Fruit fly (Drosophila melanogaster): ENCODE results near the gene JTBR.

JTBR gene

DNA sequence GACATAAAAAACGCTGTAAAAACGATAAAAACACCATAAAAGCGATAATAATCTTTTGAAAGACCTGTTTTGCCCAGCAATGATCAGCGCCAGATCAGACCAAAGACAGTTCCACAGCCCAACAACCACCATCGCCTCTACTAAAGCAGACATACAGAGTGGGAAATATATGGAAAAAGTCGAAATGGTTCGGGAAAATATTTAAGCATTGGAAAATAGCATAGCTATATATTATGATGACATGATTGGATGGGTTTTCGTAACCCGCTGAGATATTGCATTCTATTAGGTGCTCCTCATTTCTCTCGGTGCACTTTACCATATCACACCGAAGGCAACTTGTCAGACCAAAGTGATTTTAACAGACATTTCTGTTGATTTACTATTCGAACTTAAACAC lies 6.0 kb upstream of the JTBR start (continued):
- peak; percentile 78 for TF ChIP-seq gcm (GFP tag; optimal IDR thresholded peaks at IDR 0.05)
- peak; percentile 91 for TF ChIP-seq Gug (GFP tag; IDR thresholded peaks at IDR 0.05)
- peak; percentile 63 for TF ChIP-seq CG1529 (GFP tag; optimal IDR thresholded peaks at IDR 0.05)
- TF ChIP-seq insv (GFP tag; optimal IDR thresholded peaks at IDR 0.05) = no peak
- TF ChIP-seq Hey (tag; optimal IDR thresholded peaks at IDR 0.05) = no peak
- peak; percentile 80 for TF ChIP-seq CG18764 (GFP tag; optimal IDR thresholded peaks at IDR 0.05)
- TF ChIP-seq kni (GFP tag; optimal IDR thresholded peaks at IDR 0.05) = no peak
- peak; percentile 86 for TF ChIP-seq nmo (GFP tag; optimal IDR thresholded peaks at IDR 0.05)
- TF ChIP-seq bowl (GFP tag; IDR thresholded peaks at IDR 0.05) = peak; percentile 78
- peak; percentile 94 for TF ChIP-seq sob (GFP tag; IDR thresholded peaks at IDR 0.05)
- peak; percentile 65 for TF ChIP-seq Jarid2 (GFP tag; optimal IDR thresholded peaks at IDR 0.05)
- no peak for TF ChIP-seq Lpt (GFP tag; optimal IDR thresholded peaks at IDR 0.05)
- TF ChIP-seq CG7963 (GFP tag; IDR thresholded peaks at IDR 0.05; ENCODE audit: partially characterized antibody) = no peak
- TF ChIP-seq sd (tag; optimal IDR thresholded peaks at IDR 0.05) = peak; percentile 74
- TF ChIP-seq slou (GFP tag; optimal IDR thresholded peaks at IDR 0.05) = peak; percentile 70
- TF ChIP-seq CG3163 (GFP tag; optimal IDR thresholded peaks at IDR 0.05) = peak; percentile 67
- peak; percentile 92 for TF ChIP-seq caup (GFP tag; optimal IDR thresholded peaks at IDR 0.05; ENCODE audit: severe bottlenecking)
- TF ChIP-seq CG4360 (GFP tag; IDR thresholded peaks at IDR 0.05) = peak; percentile 66
- peak; percentile 84 for TF ChIP-seq NfI (GFP tag; optimal IDR thresholded peaks at IDR 0.05)
- peak; percentile 94 for TF ChIP-seq ci (GFP tag; IDR thresholded peaks at IDR 0.05)
- TF ChIP-seq CG15514 (GFP tag; optimal IDR thresholded peaks at IDR 0.05) = peak; percentile 82
- TF ChIP-seq CG6254 (GFP tag; optimal IDR thresholded peaks at IDR 0.05) = peak; percentile 54
- no peak for TF ChIP-seq cg (GFP tag; optimal IDR thresholded peaks at IDR 0.05)
- TF ChIP-seq NFAT (GFP tag; IDR thresholded peaks at IDR 0.05) = peak; percentile 89
- TF ChIP-seq stwl (tag; optimal IDR thresholded peaks at IDR 0.05) = peak; percentile 5
- TF ChIP-seq CG15601 (tag; optimal IDR thresholded peaks at IDR 0.05) = peak; percentile 65
- peak in 1 of 3 experiments; percentile 64 for TF ChIP-seq lola (GFP tag; optimal IDR thresholded peaks at IDR 0.05)
- peak; percentile 89 for TF ChIP-seq B-H1 (GFP tag; IDR thresholded peaks at IDR 0.05)
- peak; percentile 84 for TF ChIP-seq CG8089 (GFP tag; optimal IDR thresholded peaks at IDR 0.05)
- peak; percentile 83 for TF ChIP-seq CG10654 (GFP tag; optimal IDR thresholded peaks at IDR 0.05)
- peak; percentile 89 for TF ChIP-seq Hsf (GFP tag; optimal IDR thresholded peaks at IDR 0.05)
- peak; percentile 49 for TF ChIP-seq CG7928 (GFP tag; optimal IDR thresholded peaks at IDR 0.05)
- peak; percentile 90 for TF ChIP-seq CG6689 (GFP tag; IDR thresholded peaks at IDR 0.05)
- peak; percentile 91 for TF ChIP-seq CG10366 (GFP tag; IDR thresholded peaks at IDR 0.05)
- peak; percentile 75 for TF ChIP-seq CkIIα-i1 (GFP tag; IDR thresholded peaks at IDR 0.05)
- no peak for TF ChIP-seq B-H2 (GFP tag; optimal IDR thresholded peaks at IDR 0.05)

DNA sequence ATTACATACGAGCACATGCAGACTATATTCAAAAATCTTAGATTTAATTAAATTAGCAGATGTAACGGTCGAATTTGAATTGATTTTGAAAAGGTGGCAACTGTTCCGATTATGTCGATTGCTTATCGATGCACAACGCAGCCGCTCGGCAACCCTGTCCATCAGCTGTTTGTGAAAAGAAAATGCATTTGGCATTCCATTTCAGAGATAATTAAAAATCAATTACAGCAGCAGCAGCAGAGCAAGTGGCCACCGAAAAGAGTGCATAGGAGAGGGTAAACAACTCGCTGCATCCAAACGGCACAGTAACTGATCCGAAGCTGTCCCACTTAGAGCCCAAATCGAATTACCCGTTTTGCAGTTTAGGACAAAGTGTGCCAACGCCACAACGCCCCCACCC lies 4.0 kb downstream of the JTBR start, which contains the start of gene Patj:
Gene Patj, plus strand, starts transcription at position 155 of the 400 bp plus-strand sequence.
- TF ChIP-seq trem (tag; optimal IDR thresholded peaks at IDR 0.05) = peak; percentile 68
- no peak for TF ChIP-seq Xrp1 (GFP tag; IDR thresholded peaks at IDR 0.05)
- TF ChIP-seq cato (GFP tag; optimal IDR thresholded peaks at IDR 0.05; ENCODE audit: borderline replicate concordance) = no peak
- no peak for TF ChIP-seq CG17361 (GFP tag; IDR thresholded peaks at IDR 0.05)
- peak; percentile 47 for TF ChIP-seq otp (GFP tag; IDR thresholded peaks at IDR 0.05)
- TF ChIP-seq Mad (GFP tag; optimal IDR thresholded peaks at IDR 0.05) = no peak
- peak; percentile 13 for TF ChIP-seq nmo (GFP tag; optimal IDR thresholded peaks at IDR 0.05)
- TF ChIP-seq CG7745 (tag; optimal IDR thresholded peaks at IDR 0.05) = no peak
- no peak for TF ChIP-seq CG4854 (GFP tag; optimal IDR thresholded peaks at IDR 0.05)
- TF ChIP-seq Optix (GFP tag; IDR thresholded peaks at IDR 0.05) = no peak
- no peak for TF ChIP-seq CG15011 (GFP tag; optimal IDR thresholded peaks at IDR 0.05)
- no peak for TF ChIP-seq Eip74EF (GFP tag; optimal IDR thresholded peaks at IDR 0.05)
- no peak for TF ChIP-seq CG4404 (GFP tag; IDR thresholded peaks at IDR 0.05)
- TF ChIP-seq exex (tag; optimal IDR thresholded peaks at IDR 0.05) = peak; percentile 55
- no peak for TF ChIP-seq CG5245 (GFP tag; optimal IDR thresholded peaks at IDR 0.05)
- no peak for TF ChIP-seq sug (tag; optimal IDR thresholded peaks at IDR 0.05)
- TF ChIP-seq CG10366 (GFP tag; IDR thresholded peaks at IDR 0.05) = no peak
- TF ChIP-seq slou (GFP tag; optimal IDR thresholded peaks at IDR 0.05) = no peak
- peak in 1 of 2 experiments; percentile 28 for TF ChIP-seq Pdp1 (GFP tag; optimal IDR thresholded peaks at IDR 0.05)
